Fruit fly (Drosophila melanogaster): ENCODE data around the gene CG43814.

Gene CG43814

dm6 chr2L:18822805-18823204 is 17.7 kb upstream of the CG43814 start:
- peak; percentile 3 for TF ChIP-seq CG8632 (GFP tag; optimal IDR thresholded peaks at IDR 0.05)
- no peak for TF ChIP-seq topi (GFP tag; optimal IDR thresholded peaks at IDR 0.05)
- no peak for TF ChIP-seq CG9139 (GFP tag; optimal IDR thresholded peaks at IDR 0.05)
- TF ChIP-seq fkh (GFP tag; optimal IDR thresholded peaks at IDR 0.05): peak; percentile 73
- no peak for TF ChIP-seq esn (GFP tag; optimal IDR thresholded peaks at IDR 0.05)
- TF ChIP-seq CG1621 (tag; optimal IDR thresholded peaks at IDR 0.05): no peak
- no peak for TF ChIP-seq CG16779 (tag; optimal IDR thresholded peaks at IDR 0.05)

dm6 chr2L:18819044-18819443 is 13.9 kb upstream of the CG43814 start, which contains the start of gene Ugt36F1:
Gene Ugt36F1, plus strand, starts transcription at chr2L:18819344.
- TF ChIP-seq CG7368 (GFP tag; optimal IDR thresholded peaks at IDR 0.05) (no peak), fd85E (GFP tag; optimal IDR thresholded peaks at IDR 0.05) (no peak), eg (GFP tag; IDR thresholded peaks at IDR 0.05) (no peak), spab (GFP tag; optimal IDR thresholded peaks at IDR 0.05) (no peak), Sox14 (GFP tag; optimal IDR thresholded peaks at IDR 0.05) (no peak), Hr38 (GFP tag; optimal IDR thresholded peaks at IDR 0.05) (no peak), fkh (GFP tag; optimal IDR thresholded peaks at IDR 0.05) (no peak)

DNA sequence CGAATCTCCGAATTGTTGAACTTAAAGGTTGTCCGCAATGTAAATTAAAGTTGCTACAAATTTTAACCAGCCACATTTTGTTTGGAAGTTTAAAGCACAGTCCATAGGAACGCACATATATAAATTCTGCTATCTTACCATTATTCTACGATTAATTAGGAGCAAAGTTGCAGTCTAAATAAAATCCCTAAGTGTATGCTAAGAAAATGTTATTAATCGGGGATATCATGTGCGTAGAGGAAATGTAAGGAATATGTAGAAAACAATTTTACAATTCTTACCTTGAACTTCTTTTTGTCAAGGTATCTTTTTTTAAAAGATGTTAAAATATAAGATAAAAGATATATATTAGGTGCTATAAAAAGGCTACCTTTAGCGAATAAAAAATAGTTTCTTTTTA is 13.2 kb upstream of the CG43814 start:
- TF ChIP-seq svp (GFP tag) (peak; percentile 17), CG15336 (GFP tag; IDR thresholded peaks at IDR 0.05) (no peak)

DNA sequence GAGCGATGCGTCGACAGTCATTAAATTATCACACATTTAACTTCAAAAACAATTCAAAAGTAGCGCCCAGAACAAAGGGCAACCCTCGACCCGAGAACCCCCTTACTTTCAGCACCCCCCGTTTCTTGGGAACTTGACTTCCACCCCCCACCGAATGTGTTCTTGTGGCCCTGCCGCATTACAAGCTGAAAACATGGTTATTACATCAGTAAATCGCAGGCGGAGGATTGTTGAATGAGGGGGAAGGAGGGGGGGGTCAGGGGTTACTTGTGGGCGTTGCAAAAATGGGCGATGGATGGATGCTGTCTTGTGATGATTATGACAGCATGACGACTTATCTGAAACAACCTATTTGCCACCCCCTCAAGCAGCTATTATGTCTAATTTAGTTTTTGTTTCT is 10.0 kb upstream of the CG43814 start:
- TF ChIP-seq CG1621 (tag; optimal IDR thresholded peaks at IDR 0.05) (no peak), CG9139 (GFP tag; optimal IDR thresholded peaks at IDR 0.05) (no peak), OdsH (GFP tag; optimal IDR thresholded peaks at IDR 0.05) (no peak), Met (GFP tag; optimal IDR thresholded peaks at IDR 0.05) (no peak), fd85E (GFP tag; optimal IDR thresholded peaks at IDR 0.05) (no peak), CG6808 (GFP tag; optimal IDR thresholded peaks at IDR 0.05) (no peak), CG6854 (GFP tag; optimal IDR thresholded peaks at IDR 0.05) (no peak), acj6 (GFP tag; optimal IDR thresholded peaks at IDR 0.05) (no peak), CG11762 (GFP tag; optimal IDR thresholded peaks at IDR 0.05; ENCODE audit: insufficient read depth) (no peak)

dm6 chr2L:18812755-18813154 is 7.6 kb upstream of the CG43814 start:
- TF ChIP-seq acj6 (GFP tag; optimal IDR thresholded peaks at IDR 0.05): no peak
- no peak for TF ChIP-seq Ets21C (GFP tag; optimal IDR thresholded peaks at IDR 0.05)
- TF ChIP-seq CG8632 (GFP tag; optimal IDR thresholded peaks at IDR 0.05): no peak
- TF ChIP-seq CG3919 (GFP tag; optimal IDR thresholded peaks at IDR 0.05): no peak
- TF ChIP-seq Hr38 (GFP tag; optimal IDR thresholded peaks at IDR 0.05): no peak
- no peak for TF ChIP-seq CG32006 (GFP tag; optimal IDR thresholded peaks at IDR 0.05)

DNA sequence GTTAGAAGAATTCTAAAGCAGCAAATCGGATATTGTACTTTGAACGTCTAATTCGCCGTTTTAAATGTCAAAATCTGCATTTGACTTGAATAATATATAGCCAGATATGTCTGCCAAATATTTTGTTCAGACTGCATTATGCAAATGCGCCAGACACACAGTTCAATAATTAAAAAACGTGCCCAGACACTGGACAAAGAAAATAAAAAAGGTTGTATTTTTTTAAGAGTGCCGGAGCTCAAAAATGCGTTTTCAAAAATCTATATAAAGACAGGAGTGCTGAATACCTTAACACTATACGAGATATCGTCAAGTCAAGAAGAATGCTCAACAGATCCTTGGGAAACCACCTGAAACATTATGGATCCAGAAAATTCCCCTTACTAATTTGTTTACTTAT is 7.2 kb upstream of the CG43814 start, which contains the start of the genes CG17325 and CG42305:
Gene CG17325 (plus strand): TSS at position 301 of the 400 bp plus-strand sequence.
Gene CG42305 (plus strand): TSS at position 301 of the 400 bp plus-strand sequence.
- no peak for TF ChIP-seq fkh (GFP tag; optimal IDR thresholded peaks at IDR 0.05)
- TF ChIP-seq Eip78C (GFP tag): no peak
- no peak for TF ChIP-seq CG11762 (GFP tag; optimal IDR thresholded peaks at IDR 0.05; ENCODE audit: insufficient read depth)
- no peak for TF ChIP-seq CG15336 (GFP tag; IDR thresholded peaks at IDR 0.05)
- no peak for TF ChIP-seq acj6 (GFP tag; optimal IDR thresholded peaks at IDR 0.05)
- TF ChIP-seq dsx (GFP tag; optimal IDR thresholded peaks at IDR 0.05; ENCODE audit: poor library complexity, severe bottlenecking): no peak
- TF ChIP-seq Eip93F (GFP tag; optimal IDR thresholded peaks at IDR 0.05): no peak
- TF ChIP-seq Ets96B (tag; optimal IDR thresholded peaks at IDR 0.05): no peak
- no peak for TF ChIP-seq Blimp-1 (GFP tag; optimal IDR thresholded peaks at IDR 0.05)
- TF ChIP-seq salr (GFP tag; optimal IDR thresholded peaks at IDR 0.05): no peak
- TF ChIP-seq Gug (GFP tag; IDR thresholded peaks at IDR 0.05): no peak
- TF ChIP-seq spab (GFP tag; optimal IDR thresholded peaks at IDR 0.05): no peak
- TF ChIP-seq topi (GFP tag; optimal IDR thresholded peaks at IDR 0.05): no peak
- no peak for TF ChIP-seq vri (GFP tag; optimal IDR thresholded peaks at IDR 0.05)
- no peak for TF ChIP-seq CG3919 (GFP tag; optimal IDR thresholded peaks at IDR 0.05)
- TF ChIP-seq Hr38 (GFP tag; optimal IDR thresholded peaks at IDR 0.05): no peak
- TF ChIP-seq CG6276 (GFP tag; optimal IDR thresholded peaks at IDR 0.05): no peak

Measured in whole organism, prepupa.